Fruit fly (Drosophila melanogaster): ENCODE measurements around the gene CG7536.

DNA sequence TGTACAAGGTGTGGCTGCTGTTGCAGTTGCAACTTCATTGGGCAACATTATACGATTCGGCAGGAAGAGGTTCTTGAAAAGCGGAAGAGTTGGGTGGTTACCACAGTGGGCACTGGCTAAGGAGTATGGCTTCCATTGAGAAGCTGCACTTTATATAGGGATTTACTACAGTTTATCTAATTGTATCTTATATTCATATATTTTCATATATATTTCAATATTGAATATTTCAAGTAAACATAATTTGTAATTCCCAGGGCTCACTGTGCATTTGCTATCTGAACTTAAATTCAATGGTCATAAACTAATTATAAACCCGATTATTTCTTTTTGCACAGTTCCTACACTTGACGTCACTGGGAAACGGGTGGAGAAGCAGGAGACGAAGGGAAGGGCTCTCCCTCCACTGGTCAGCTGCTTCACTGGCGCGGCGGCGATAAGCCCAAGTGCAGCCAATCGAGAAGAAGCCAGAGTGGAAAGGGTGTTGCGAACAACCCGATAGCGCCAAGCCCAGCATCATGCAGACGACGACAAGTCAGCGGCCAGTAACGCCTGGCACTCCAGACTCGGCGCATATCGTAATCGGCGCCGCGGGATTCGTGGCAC lies 6.5 kb upstream of the CG7536 start:
- 0 out of 2 replicates have a peak, but pooled peaks have one; percentile 41 for TF ChIP-seq CG32121 (GFP tag; IDR thresholded peaks at IDR 0.05)
- TF ChIP-seq Ets98B (GFP tag; IDR thresholded peaks at IDR 0.05): peak; percentile 45
- TF ChIP-seq fd96Ca (GFP tag; IDR thresholded peaks at IDR 0.05): peak; percentile 19; the same call in 1 of the 3 replicates
- TF ChIP-seq CG15710 (tag; optimal IDR thresholded peaks at IDR 0.05): peak; percentile 65
- no peak for TF ChIP-seq CG13204 (GFP tag; optimal IDR thresholded peaks at IDR 0.05)
- no peak for TF ChIP-seq Pif1B (GFP tag; optimal IDR thresholded peaks at IDR 0.05)
- TF ChIP-seq CG10348 (GFP tag; IDR thresholded peaks at IDR 0.05): no peak
- TF ChIP-seq Snoo (tag; optimal IDR thresholded peaks at IDR 0.05): peak; percentile 44
- TF ChIP-seq CG34367 (tag; optimal IDR thresholded peaks at IDR 0.05): peak; percentile 35
- peak; percentile 11 for TF ChIP-seq Pif1A (GFP tag; optimal IDR thresholded peaks at IDR 0.05)
- peak; percentile 63 for TF ChIP-seq CG17806 (tag; optimal IDR thresholded peaks at IDR 0.05)
- no peak for TF ChIP-seq EcR (GFP tag; optimal IDR thresholded peaks at IDR 0.05)
- TF ChIP-seq CG8301 (tag; optimal IDR thresholded peaks at IDR 0.05): peak; percentile 55
